Fruit fly (Drosophila melanogaster) whole organism, embryonic: ENCODE results near the gene CG3556.

ENCODE experiments used
- Ada2b ChIP-seq: fragments of 200-800 bp; sonication (Bioruptor generic); IDR thresholded peaks from 2 replicates; pipeline ENCODE4 v1.3.6; 2022; ENCODE audit warnings: missing biosample characterization, missing genetic modification characterization
- Asciz ChIP-seq: fragments of 200-800 bp; sonication (Bioruptor generic); optimal IDR thresholded peaks from 2 replicates; lab custom pipeline; 2017; ENCODE audit warnings: missing biosample characterization, mild to moderate bottlenecking, missing genetic modification characterization, missing genetic modification reagents
- Atf-2 ChIP-seq: fragments of 200-800 bp; sonication (Bioruptor generic); optimal IDR thresholded peaks from 2 replicates; lab custom pipeline; 2016; ENCODE audit warnings: missing biosample characterization, missing genetic modification characterization
- Atf3 ChIP-seq: fragments of 200-800 bp; sonication (Bioruptor generic); optimal IDR thresholded peaks from 3 replicates; lab custom pipeline; 2016; ENCODE audit warnings: missing biosample characterization, missing genetic modification characterization
- Blimp-1 ChIP-seq: fragments of 200-800 bp; sonication (Bioruptor generic); optimal IDR thresholded peaks from 3 replicates; lab custom pipeline; 2018; ENCODE audit warnings: missing biosample characterization, missing genetic modification characterization, mild to moderate bottlenecking, moderate library complexity, missing genetic modification reagents
- BtbVII ChIP-seq: fragments of 200-800 bp; sonication (Bioruptor generic); optimal IDR thresholded peaks from 3 replicates; lab custom pipeline; 2017; ENCODE audit warnings: missing biosample characterization, mild to moderate bottlenecking, missing genetic modification characterization
- CG13424 ChIP-seq: fragments of 200-800 bp; sonication (Bioruptor generic); optimal IDR thresholded peaks from 2 replicates; lab custom pipeline; 2019; ENCODE audit warnings: missing biosample characterization, mild to moderate bottlenecking, missing genetic modification characterization, moderate library complexity
- CG13894 ChIP-seq: fragments of 200-800 bp; sonication (Bioruptor generic); optimal IDR thresholded peaks from 3 replicates; lab custom pipeline; 2018; ENCODE audit warnings: missing biosample characterization, mild to moderate bottlenecking, missing genetic modification characterization, moderate library complexity
- CG14441 ChIP-seq: fragments of 200-800 bp; sonication (Bioruptor generic); IDR thresholded peaks from 2 replicates; pipeline ENCODE4 v1.3.6; 2022; ENCODE audit warnings: missing biosample characterization, missing genetic modification characterization
- CG14710 ChIP-seq: fragments of 200-800 bp; sonication (Bioruptor generic); optimal IDR thresholded peaks from 3 replicates; lab custom pipeline; 2019; ENCODE audit warnings: missing biosample characterization, mild to moderate bottlenecking, missing genetic modification characterization, moderate library complexity
- CG15073 ChIP-seq: fragments of 200-800 bp; sonication (Bioruptor generic); optimal IDR thresholded peaks from 2 replicates; lab custom pipeline; 2016; ENCODE audit warnings: missing biosample characterization, missing genetic modification characterization
- CG17186 ChIP-seq: fragments of 200-800 bp; sonication (Bioruptor generic); optimal IDR thresholded peaks from 3 replicates; lab custom pipeline; 2017; ENCODE audit warnings: missing biosample characterization, missing genetic modification reagents, missing genetic modification characterization
- CG18262 ChIP-seq: fragments of 200-800 bp; optimal IDR thresholded peaks from 3 replicates; lab custom pipeline; 2019; ENCODE audit warnings: missing biosample characterization, mild to moderate bottlenecking, missing genetic modification characterization, moderate library complexity
- CG3281 ChIP-seq: fragments of 200-800 bp; sonication (Bioruptor generic); optimal IDR thresholded peaks from 3 replicates; lab custom pipeline; 2017; ENCODE audit warnings: missing biosample characterization, mild to moderate bottlenecking, missing genetic modification characterization
- CG4328 ChIP-seq: fragments of 200-800 bp; sonication (Bioruptor generic); optimal IDR thresholded peaks from 3 replicates; lab custom pipeline; 2017; ENCODE audit warnings: missing biosample characterization, missing genetic modification reagents, missing genetic modification characterization
- CG6654 ChIP-seq: fragments of 200-800 bp; sonication (Bioruptor generic); optimal IDR thresholded peaks from 2 replicates; lab custom pipeline; 2017; ENCODE audit warnings: missing biosample characterization, mild to moderate bottlenecking, missing genetic modification characterization
- CG6689 ChIP-seq: fragments of 200-800 bp; sonication (Bioruptor generic); IDR thresholded peaks from 2 replicates; pipeline ENCODE4 v1.3.6; 2022; ENCODE audit warnings: missing biosample characterization, missing genetic modification characterization
- CG7372 ChIP-seq: fragments of 200-800 bp; sonication (Bioruptor generic); IDR thresholded peaks from 2 replicates; pipeline ENCODE4 v1.3.6; 2022; ENCODE audit warnings: missing biosample characterization, missing genetic modification characterization
- CG7839 ChIP-seq: fragments of 200-800 bp; sonication (Bioruptor generic); optimal IDR thresholded peaks from 3 replicates; lab custom pipeline; 2018; ENCODE audit warnings: missing biosample characterization, mild to moderate bottlenecking, missing genetic modification characterization, moderate library complexity
- CG8388 ChIP-seq: fragments of 200-800 bp; sonication (Bioruptor generic); optimal IDR thresholded peaks from 2 replicates; lab custom pipeline; 2019; ENCODE audit warnings: missing biosample characterization, mild to moderate bottlenecking, missing genetic modification characterization, moderate library complexity
- CG8765 ChIP-seq: fragments of 200-800 bp; sonication (Bioruptor generic); IDR thresholded peaks from 2 replicates; pipeline ENCODE4 v1.3.6; 2022; ENCODE audit warnings: missing biosample characterization, missing genetic modification characterization
- CG9932 ChIP-seq: fragments of 200-800 bp; sonication (Bioruptor generic); IDR thresholded peaks from 2 replicates; pipeline ENCODE4 v1.3.6; 2022; ENCODE audit warnings: missing biosample characterization, missing genetic modification characterization
- E2f1 ChIP-seq: fragments of 200-800 bp; sonication (Bioruptor generic); IDR thresholded peaks from 2 replicates; pipeline ENCODE4 v1.3.6; 2022; ENCODE audit warnings: missing biosample characterization, missing genetic modification characterization
- Hmr ChIP-seq: fragments of 200-800 bp; sonication (Bioruptor generic); optimal IDR thresholded peaks from 3 replicates; lab custom pipeline; 2017; ENCODE audit warnings: mild to moderate bottlenecking, missing biosample characterization, missing genetic modification reagents, missing genetic modification characterization
- Hr51 ChIP-seq, 2 experiments: fragments of 200-800 bp; sonication (Bioruptor generic); optimal IDR thresholded peaks; 2 replicates in 1 of 2; 3 replicates in 1 of 2; lab custom pipeline; 2016 to 2018; ENCODE audit warnings: missing biosample characterization in 2 of 2, missing genetic modification characterization in 2 of 2, mild to moderate bottlenecking in 1 of 2, moderate library complexity in 1 of 2
- MTF-1 ChIP-seq: fragments of 200-800 bp; sonication (Bioruptor generic); optimal IDR thresholded peaks from 2 replicates; lab custom pipeline; 2018; ENCODE audit warnings: missing biosample characterization, mild to moderate bottlenecking, missing genetic modification characterization, borderline replicate concordance
- Med ChIP-seq: fragments of 200-800 bp; sonication (Bioruptor generic); peaks from one replicate; lab custom pipeline; 2016; ENCODE audit warnings: missing biosample characterization, missing genetic modification characterization, mild to moderate bottlenecking, inconsistent platforms, moderate library complexity
- Mrtf ChIP-seq: fragments of 200-800 bp; sonication (Bioruptor generic); IDR thresholded peaks from 3 replicates; pipeline ENCODE4 v1.3.6; 2022; ENCODE audit warnings: missing biosample characterization, missing genetic modification characterization
- Ptx1 ChIP-seq: fragments of 200-800 bp; sonication (Bioruptor generic); IDR thresholded peaks from 2 replicates; pipeline ENCODE4 v1.3.6; 2022; ENCODE audit warnings: missing biosample characterization, missing genetic modification characterization
- Trl ChIP-seq, 3 experiments: fragments of >200 bp in 2 of 3; fragments of 200-800 bp in 1 of 3; sonication (Bioruptor generic) in 1 of 3; optimal IDR thresholded peaks; 2 replicates in 1 of 3; 3 replicates in 2 of 3; lab custom pipeline; 2016 to 2017; ENCODE audit warnings: missing biosample characterization in 1 of 3, missing genetic modification characterization in 1 of 3
- ara ChIP-seq: fragments of 200-800 bp; sonication (Bioruptor generic); IDR thresholded peaks from 2 replicates; pipeline ENCODE4 v1.3.6; 2022; ENCODE audit warnings: missing biosample characterization, missing genetic modification characterization
- bab2 ChIP-seq: fragments of 200-800 bp; sonication (Bioruptor generic); optimal IDR thresholded peaks from 2 replicates; lab custom pipeline; 2016; ENCODE audit warnings: missing biosample characterization, missing genetic modification characterization
- bowl ChIP-seq: fragments of 200-800 bp; sonication (Bioruptor generic); IDR thresholded peaks from 2 replicates; pipeline ENCODE4 v1.3.6; 2022; ENCODE audit warnings: missing biosample characterization, missing genetic modification characterization
- chif ChIP-seq, 2 experiments: fragments of 200-800 bp; sonication (Bioruptor generic); optimal IDR thresholded peaks; 3 replicates each; lab custom pipeline; 2016; ENCODE audit warnings: missing biosample characterization in 2 of 2, missing genetic modification characterization in 2 of 2
- chn ChIP-seq: fragments of 200-800 bp; sonication (Bioruptor generic); optimal IDR thresholded peaks from 2 replicates; lab custom pipeline; 2016; ENCODE audit warnings: missing biosample characterization, missing genetic modification characterization
- dmrt11E ChIP-seq: fragments of 200-800 bp; sonication (Bioruptor generic); optimal IDR thresholded peaks from 3 replicates; lab custom pipeline; 2018; ENCODE audit warnings: missing biosample characterization, mild to moderate bottlenecking, missing genetic modification characterization, moderate library complexity
- dmrt99B ChIP-seq: fragments of 200-800 bp; sonication (Bioruptor generic); optimal IDR thresholded peaks from 2 replicates; lab custom pipeline; 2018; ENCODE audit warnings: missing biosample characterization, mild to moderate bottlenecking, missing genetic modification characterization, moderate library complexity
- en ChIP-seq: fragments of 200-800 bp; sonication (Bioruptor generic); optimal IDR thresholded peaks from 2 replicates; lab custom pipeline; 2016; ENCODE audit warnings: missing biosample characterization, missing genetic modification characterization
- esg ChIP-seq: fragments of 200-800 bp; sonication (Bioruptor generic); conservative IDR thresholded peaks from 2 replicates; pipeline ENCODE4 v1.3.6; 2022; ENCODE audit warnings: missing biosample characterization, missing genetic modification characterization
- grau ChIP-seq: fragments of 200-800 bp; optimal IDR thresholded peaks from 3 replicates; lab custom pipeline; 2019; ENCODE audit warnings: missing biosample characterization, mild to moderate bottlenecking, missing genetic modification characterization, moderate library complexity
- grn ChIP-seq: fragments of 200-800 bp; sonication (Bioruptor generic); optimal IDR thresholded peaks from 3 replicates; lab custom pipeline; 2017; ENCODE audit warnings: missing biosample characterization, missing genetic modification characterization
- gsb-n ChIP-seq: fragments of 200-800 bp; sonication (Bioruptor generic); optimal IDR thresholded peaks from 3 replicates; lab custom pipeline; 2018; ENCODE audit warnings: missing biosample characterization, mild to moderate bottlenecking, missing genetic modification characterization
- pros ChIP-seq: fragments of 200-800 bp; sonication (Bioruptor generic); optimal IDR thresholded peaks from 3 replicates; lab custom pipeline; 2019; ENCODE audit warnings: missing biosample characterization, mild to moderate bottlenecking, missing genetic modification characterization, moderate library complexity
- pzg ChIP-seq: fragments of 200-800 bp; sonication (Bioruptor generic); optimal IDR thresholded peaks from 3 replicates; lab custom pipeline; 2018; ENCODE audit warnings: missing biosample characterization, mild to moderate bottlenecking, missing genetic modification characterization, moderate library complexity
- repo ChIP-seq: fragments of 200-800 bp; sonication (Bioruptor generic); optimal IDR thresholded peaks from 2 replicates; lab custom pipeline; 2016; ENCODE audit warnings: missing biosample characterization, missing genetic modification characterization
- sens-2 ChIP-seq: fragments of 200-800 bp; sonication (Bioruptor generic); IDR thresholded peaks from 2 replicates; pipeline ENCODE4 v1.3.6; 2022; ENCODE audit warnings: missing biosample characterization, missing genetic modification characterization
- sim ChIP-seq: fragments of 200-800 bp; sonication (Bioruptor generic); IDR thresholded peaks from 2 replicates; pipeline ENCODE4 v1.3.6; 2022; ENCODE audit warnings: missing biosample characterization, missing genetic modification characterization
- sqz ChIP-seq: fragments of 200-800 bp; sonication (Bioruptor generic); optimal IDR thresholded peaks from 3 replicates; lab custom pipeline; 2018; ENCODE audit warnings: missing biosample characterization, mild to moderate bottlenecking, missing genetic modification characterization
- tgo ChIP-seq: fragments of 200-800 bp; sonication (Bioruptor generic); IDR thresholded peaks from 3 replicates; pipeline ENCODE4 v1.3.6; 2022; ENCODE audit warnings: missing biosample characterization, missing genetic modification characterization
- tin ChIP-seq: fragments of 200-800 bp; sonication (Bioruptor generic); optimal IDR thresholded peaks from 3 replicates; lab custom pipeline; 2016; ENCODE audit warnings: missing biosample characterization, missing genetic modification characterization

The CG3556 gene

dm6 chrX:4573971-4574370, 43.9 kb downstream of the CG3556 start (continued):
- no peak for TF ChIP-seq CG9932
- peak; percentile 7 for TF ChIP-seq Med (GFP tag; lab: Kevin White, UChicago)
- TF ChIP-seq sens-2 (GFP tag; lab: Robert Waterston, UW): no peak; the same call in 1 of the 2 replicates
- TF ChIP-seq Hr51 (GFP tag; optimal IDR thresholded peaks at IDR 0.05; lab: Kevin White, UChicago): peak in 1 of 2 experiments; percentile 22
- TF ChIP-seq dmrt99B (tag; lab: Kevin White, UChicago): peak; percentile 40
- no peak for TF ChIP-seq gsb-n (tag; lab: Kevin White, UChicago)
- TF ChIP-seq CG14441: 0 out of 2 replicates have a peak, but pooled peaks have one; percentile 26
- no peak for TF ChIP-seq sqz (GFP tag; lab: Kevin White, UChicago)
- peak; percentile 42 for TF ChIP-seq Blimp-1 (GFP tag; lab: Kevin White, UChicago)
- TF ChIP-seq Asciz (GFP tag; lab: Kevin White, UChicago): peak; percentile 10
- TF ChIP-seq CG13894 (tag; lab: Kevin White, UChicago): no peak
- no peak for TF ChIP-seq Trl (optimal IDR thresholded peaks at IDR 0.05; lab: Kevin White, UChicago)
- TF ChIP-seq Trl (GFP tag; optimal IDR thresholded peaks at IDR 0.05; lab: Kevin White, UChicago): no peak
- peak; percentile 27; the same call in 1 of the 2 replicates for TF ChIP-seq CG6689 (GFP tag; lab: Robert Waterston, UW)
- TF ChIP-seq bowl (GFP tag; lab: Robert Waterston, UW): no peak
- TF ChIP-seq tin (GFP tag; lab: Kevin White, UChicago): no peak
- TF ChIP-seq E2f1 (GFP tag; lab: Robert Waterston, UW): no peak
- TF ChIP-seq CG8765 (GFP tag; lab: Robert Waterston, UW): peak; percentile 25; the same call in 1 of the 2 replicates
- peak; percentile 34 for TF ChIP-seq CG8388 (GFP tag; lab: Kevin White, UChicago)
- TF ChIP-seq CG13424 (tag; lab: Kevin White, UChicago): peak; percentile 25
- TF ChIP-seq pzg (GFP tag; lab: Kevin White, UChicago): no peak
- 0 out of 3 replicates have a peak, but pooled peaks have one; percentile 36 for TF ChIP-seq tgo (GFP tag; lab: Robert Waterston, UW)
- TF ChIP-seq grn: no peak
- TF ChIP-seq CG17186: no peak
- TF ChIP-seq CG6654: no peak
- TF ChIP-seq dmrt11E (tag; lab: Kevin White, UChicago): peak; percentile 72
- no peak for TF ChIP-seq Atf3 (GFP tag; lab: Kevin White, UChicago)
- TF ChIP-seq sim (GFP tag; lab: Robert Waterston, UW): no peak
- TF ChIP-seq ara (GFP tag; lab: Robert Waterston, UW): peak; percentile 39; the same call in 1 of the 2 replicates
- TF ChIP-seq grau (tag; lab: Kevin White, UChicago): peak; percentile 27
- TF ChIP-seq en (GFP tag; lab: Kevin White, UChicago): no peak
- TF ChIP-seq Hmr (GFP tag; lab: Kevin White, UChicago): no peak
- TF ChIP-seq Ada2b (GFP tag; lab: Robert Waterston, UW): no peak; the same call in 1 of the 2 replicates
- TF ChIP-seq CG15073 (GFP tag; lab: Kevin White, UChicago): no peak
- TF ChIP-seq CG3281 (GFP tag; lab: Kevin White, UChicago): no peak
- TF ChIP-seq CG7839: peak; percentile 44
- TF ChIP-seq CG4328 (GFP tag; lab: Kevin White, UChicago): no peak
- TF ChIP-seq chif (GFP tag; optimal IDR thresholded peaks at IDR 0.05; lab: Kevin White, UChicago): peak in 1 of 2 experiments; percentile 47
- peak; percentile 48 for TF ChIP-seq Ptx1
- no peak for TF ChIP-seq Mrtf (GFP tag; lab: Robert Waterston, UW)
- TF ChIP-seq Atf-2 (GFP tag; lab: Kevin White, UChicago): no peak
- no peak for TF ChIP-seq MTF-1
- no peak for TF ChIP-seq bab2 (GFP tag; lab: Kevin White, UChicago)
- no peak for TF ChIP-seq CG7372
- TF ChIP-seq pros (GFP tag; lab: Kevin White, UChicago): no peak
- peak; percentile 55 for TF ChIP-seq CG18262 (tag; lab: Kevin White, UChicago)
- no peak for TF ChIP-seq BtbVII (GFP tag; lab: Kevin White, UChicago)
- TF ChIP-seq CG14710 (tag; lab: Kevin White, UChicago): peak; percentile 33
- no peak for TF ChIP-seq chn (GFP tag; lab: Kevin White, UChicago)
- TF ChIP-seq repo (GFP tag; lab: Kevin White, UChicago): no peak
- no peak; the same call in 1 of the 2 replicates for TF ChIP-seq esg (GFP tag; lab: Robert Waterston, UW)
